Fruit fly (Drosophila melanogaster): ENCODE results near the gene Fur2.

Gene Fur2

DNA sequence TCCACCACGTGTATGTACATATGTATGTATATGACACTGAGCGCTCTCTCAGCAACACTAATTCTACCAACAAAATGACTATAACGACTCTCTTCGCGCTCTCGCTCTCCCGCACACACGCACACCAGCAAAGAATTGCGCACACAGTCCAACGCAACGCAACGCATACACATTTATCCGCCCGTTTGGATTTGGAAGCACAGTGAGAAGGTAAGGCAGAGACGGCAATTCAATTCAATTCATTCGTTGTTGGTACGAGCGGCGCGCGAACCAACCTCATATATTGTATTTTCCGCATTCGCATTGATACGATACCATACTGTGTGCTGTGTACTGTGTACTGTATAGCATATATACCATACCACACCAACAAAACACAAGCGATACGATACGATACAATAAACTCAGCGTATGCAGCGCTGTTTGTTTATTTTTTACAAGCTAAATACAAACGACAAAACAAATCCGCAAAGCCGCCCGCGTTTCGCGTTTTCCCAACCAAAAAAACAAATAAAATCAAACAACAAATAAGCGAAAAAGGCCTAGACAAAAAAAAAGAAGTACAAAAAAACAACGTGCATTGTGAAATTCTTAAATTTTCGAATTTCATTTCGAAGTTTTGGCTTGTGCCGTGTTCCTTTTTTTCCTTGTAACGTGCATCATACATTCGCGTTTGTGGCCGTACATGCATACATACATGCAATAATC lies 39.3 kb upstream of the Fur2 start, which contains the start of the genes CG9921 and Dsp1:
Gene CG9921 (minus strand): TSS at position 167 of the 708 bp plus-strand sequence.
Gene Dsp1 (plus strand): TSS at position 179 of the 708 bp plus-strand sequence.
- TF ChIP-seq CG11617 (GFP tag; optimal IDR thresholded peaks at IDR 0.05) (no peak), CG14711 (tag; optimal IDR thresholded peaks at IDR 0.05) (peak; percentile 22), toe (GFP tag; optimal IDR thresholded peaks at IDR 0.05) (no peak), Hr96 (GFP tag; optimal IDR thresholded peaks at IDR 0.05) (peak; percentile 20), CG5204 (GFP tag; optimal IDR thresholded peaks at IDR 0.05) (no peak), CG33017 (tag; optimal IDR thresholded peaks at IDR 0.05) (no peak), pad (GFP tag; optimal IDR thresholded peaks at IDR 0.05) (no peak), CG12768 (GFP tag; optimal IDR thresholded peaks at IDR 0.05) (peak; percentile 38), CG1620 (GFP tag; optimal IDR thresholded peaks at IDR 0.05) (peak; percentile 16), kay (GFP tag; ENCODE audit: borderline replicate concordance) (peak; percentile 6), Mnt (GFP tag; optimal IDR thresholded peaks at IDR 0.05) (peak; percentile 93), Clk (GFP tag; optimal IDR thresholded peaks at IDR 0.05) (no peak), tj (GFP tag; optimal IDR thresholded peaks at IDR 0.05) (no peak), ovo (GFP tag; optimal IDR thresholded peaks at IDR 0.05) (peak; percentile 13), cic (GFP tag; optimal IDR thresholded peaks at IDR 0.05) (peak; percentile 96), cnc (optimal IDR thresholded peaks at IDR 0.05) (no peak), CG7101 (tag; optimal IDR thresholded peaks at IDR 0.05) (peak; percentile 1), CG7045 (GFP tag; optimal IDR thresholded peaks at IDR 0.05) (no peak), bab1 (GFP tag; optimal IDR thresholded peaks at IDR 0.05) (peak; percentile 24), Crg-1 (GFP tag; optimal IDR thresholded peaks at IDR 0.05) (no peak)

- TF ChIP-seq Mnt (GFP tag; optimal IDR thresholded peaks at IDR 0.05) (peak; percentile 43), toe (GFP tag; optimal IDR thresholded peaks at IDR 0.05) (no peak), Hr96 (GFP tag; optimal IDR thresholded peaks at IDR 0.05) (no peak), bab1 (GFP tag; optimal IDR thresholded peaks at IDR 0.05) (no peak), CG14711 (tag; optimal IDR thresholded peaks at IDR 0.05) (no peak), cic (GFP tag; optimal IDR thresholded peaks at IDR 0.05) (peak; percentile 20), CG7045 (GFP tag; optimal IDR thresholded peaks at IDR 0.05) (no peak), pad (GFP tag; optimal IDR thresholded peaks at IDR 0.05) (no peak), tj (GFP tag; optimal IDR thresholded peaks at IDR 0.05) (no peak), CG5204 (GFP tag; optimal IDR thresholded peaks at IDR 0.05) (no peak), ovo (GFP tag; optimal IDR thresholded peaks at IDR 0.05) (no peak), cnc (optimal IDR thresholded peaks at IDR 0.05) (no peak), CG12768 (GFP tag; optimal IDR thresholded peaks at IDR 0.05) (no peak), CG1620 (GFP tag; optimal IDR thresholded peaks at IDR 0.05) (no peak), Clk (GFP tag; optimal IDR thresholded peaks at IDR 0.05) (no peak), CG7101 (tag; optimal IDR thresholded peaks at IDR 0.05) (no peak), CG33017 (tag; optimal IDR thresholded peaks at IDR 0.05) (no peak), CG11617 (GFP tag; optimal IDR thresholded peaks at IDR 0.05) (no peak)
Observed at dm6 chrX:16334251-16334860, 38.5 kb upstream of the Fur2 start.

DNA sequence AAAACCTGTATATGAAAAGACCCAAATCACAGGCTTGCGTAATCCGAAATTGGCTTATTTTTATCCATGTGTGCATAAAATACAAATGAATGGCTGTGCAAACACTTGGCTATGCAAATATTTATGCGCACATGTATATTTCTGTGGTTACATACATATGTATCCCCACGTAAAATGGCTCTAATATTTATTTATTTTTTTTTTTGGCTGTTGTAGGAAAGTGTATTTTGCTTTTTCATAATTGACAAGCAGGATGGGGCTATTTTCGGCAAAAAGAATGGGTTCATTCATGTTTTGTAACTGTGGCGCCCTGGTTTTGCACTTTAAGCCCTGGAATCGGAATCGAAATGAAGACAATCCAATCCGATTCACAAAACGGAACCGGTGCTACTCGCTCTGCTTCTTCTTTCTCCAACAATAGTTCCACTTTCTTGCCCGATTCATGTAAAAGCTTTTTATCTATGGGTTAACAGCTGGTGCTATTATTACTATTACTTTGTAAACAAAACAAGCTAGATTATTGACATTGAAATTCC lies 37.7 kb upstream of the Fur2 start:
- peak; percentile 64 for TF ChIP-seq CG33017 (tag; optimal IDR thresholded peaks at IDR 0.05)
- no peak for TF ChIP-seq cnc (optimal IDR thresholded peaks at IDR 0.05)
- peak; percentile 58 for TF ChIP-seq CG7045 (GFP tag; optimal IDR thresholded peaks at IDR 0.05)
- TF ChIP-seq tj (GFP tag; optimal IDR thresholded peaks at IDR 0.05): peak; percentile 75
- TF ChIP-seq bab1 (GFP tag; optimal IDR thresholded peaks at IDR 0.05): peak; percentile 62
- TF ChIP-seq toe (GFP tag; optimal IDR thresholded peaks at IDR 0.05): peak; percentile 51
- TF ChIP-seq CG5204 (GFP tag; optimal IDR thresholded peaks at IDR 0.05): peak; percentile 70
- peak; percentile 79 for TF ChIP-seq Crg-1 (GFP tag; optimal IDR thresholded peaks at IDR 0.05)
- peak; percentile 89 for TF ChIP-seq Mnt (GFP tag; optimal IDR thresholded peaks at IDR 0.05)
- peak; percentile 53 for TF ChIP-seq pad (GFP tag; optimal IDR thresholded peaks at IDR 0.05)
- peak; percentile 89 for TF ChIP-seq CG11617 (GFP tag; optimal IDR thresholded peaks at IDR 0.05)
- TF ChIP-seq Clk (GFP tag; optimal IDR thresholded peaks at IDR 0.05): no peak
- TF ChIP-seq kay (GFP tag; ENCODE audit: borderline replicate concordance): peak; percentile 47
- peak; percentile 75 for TF ChIP-seq CG14711 (tag; optimal IDR thresholded peaks at IDR 0.05)
- TF ChIP-seq cic (GFP tag; optimal IDR thresholded peaks at IDR 0.05): peak; percentile 28
- TF ChIP-seq CG12768 (GFP tag; optimal IDR thresholded peaks at IDR 0.05): peak; percentile 65
- peak; percentile 86 for TF ChIP-seq CG7101 (tag; optimal IDR thresholded peaks at IDR 0.05)
- TF ChIP-seq CG1620 (GFP tag; optimal IDR thresholded peaks at IDR 0.05): peak; percentile 57
- no peak for TF ChIP-seq Hr96 (GFP tag; optimal IDR thresholded peaks at IDR 0.05)
- peak; percentile 70 for TF ChIP-seq ovo (GFP tag; optimal IDR thresholded peaks at IDR 0.05)

DNA sequence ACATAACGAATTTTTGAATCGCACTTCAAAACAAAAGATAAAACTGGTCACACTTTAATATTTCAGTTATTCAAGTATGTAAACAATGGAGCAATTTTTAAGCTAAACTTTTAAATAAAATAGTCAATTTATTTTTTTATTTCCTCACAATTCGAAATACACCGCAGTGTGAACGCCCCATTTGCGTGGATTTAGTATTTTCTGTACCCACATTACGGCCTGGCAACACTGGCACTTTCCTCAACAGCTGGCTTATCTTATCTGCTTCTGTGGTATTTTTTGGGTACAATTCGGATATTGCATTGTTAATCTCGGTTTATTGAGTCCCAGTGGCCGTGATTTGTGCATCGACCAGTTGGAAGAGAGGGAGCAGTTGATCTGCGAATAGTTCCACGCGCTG lies 22.8 kb upstream of the Fur2 start, which contains the start of gene sl:
Gene sl (plus strand): TSS at position 254 of the 400 bp plus-strand sequence.
- TF ChIP-seq bab1 (GFP tag; optimal IDR thresholded peaks at IDR 0.05): no peak
- no peak for TF ChIP-seq CG7045 (GFP tag; optimal IDR thresholded peaks at IDR 0.05)
- TF ChIP-seq CG14711 (tag; optimal IDR thresholded peaks at IDR 0.05): peak; percentile 67

- no peak for TF ChIP-seq Hr96 (GFP tag; optimal IDR thresholded peaks at IDR 0.05)
- peak; percentile 78 for TF ChIP-seq pad (GFP tag; optimal IDR thresholded peaks at IDR 0.05)
- TF ChIP-seq Mnt (GFP tag; optimal IDR thresholded peaks at IDR 0.05): peak; percentile 84
- TF ChIP-seq bab1 (GFP tag; optimal IDR thresholded peaks at IDR 0.05): peak; percentile 94
- TF ChIP-seq Crg-1 (GFP tag; optimal IDR thresholded peaks at IDR 0.05): peak; percentile 73
- peak; percentile 90 for TF ChIP-seq CG14711 (tag; optimal IDR thresholded peaks at IDR 0.05)
- TF ChIP-seq CG7045 (GFP tag; optimal IDR thresholded peaks at IDR 0.05): peak; percentile 76
- peak; percentile 75 for TF ChIP-seq kay (GFP tag; ENCODE audit: borderline replicate concordance)
- peak; percentile 78 for TF ChIP-seq tj (GFP tag; optimal IDR thresholded peaks at IDR 0.05)
- TF ChIP-seq cic (GFP tag; optimal IDR thresholded peaks at IDR 0.05): no peak
- peak; percentile 59 for TF ChIP-seq Clk (GFP tag; optimal IDR thresholded peaks at IDR 0.05)
- TF ChIP-seq toe (GFP tag; optimal IDR thresholded peaks at IDR 0.05): peak; percentile 65
- peak; percentile 89 for TF ChIP-seq ovo (GFP tag; optimal IDR thresholded peaks at IDR 0.05)
- peak; percentile 93 for TF ChIP-seq CG11617 (GFP tag; optimal IDR thresholded peaks at IDR 0.05)
- no peak for TF ChIP-seq CG5204 (GFP tag; optimal IDR thresholded peaks at IDR 0.05)
- TF ChIP-seq CG1620 (GFP tag; optimal IDR thresholded peaks at IDR 0.05): peak; percentile 41
- TF ChIP-seq cnc (optimal IDR thresholded peaks at IDR 0.05): no peak
- peak; percentile 82 for TF ChIP-seq CG33017 (tag; optimal IDR thresholded peaks at IDR 0.05)
- TF ChIP-seq CG7101 (tag; optimal IDR thresholded peaks at IDR 0.05): peak; percentile 94
- TF ChIP-seq CG12768 (GFP tag; optimal IDR thresholded peaks at IDR 0.05): peak; percentile 84
Observed at dm6 chrX:16358670-16359320, 14.1 kb upstream of the Fur2 start, which contains the start of the genes U2af50 and PIG-Q. Gene U2af50 (minus strand): TSS chrX:16359039. Gene PIG-Q (plus strand): TSS chrX:16359143.
